Worm (Caenorhabditis elegans) whole organism, L1 larva: ENCODE data around the gene Y47D7A.15.

Experiments used
- aha-1 ChIP-seq: fragments of 150-350 bp; optimal IDR thresholded peaks from 2 replicates; lab custom pipeline; 2014; ENCODE audit warnings: missing biosample characterization, missing genetic modification characterization
- alr-1 ChIP-seq: fragments of 200-800 bp; sonication (Bioruptor generic); optimal IDR thresholded peaks from 2 replicates; lab custom pipeline; 2018; ENCODE audit warnings: borderline replicate concordance, mild to moderate bottlenecking, missing genetic modification characterization, missing compliant biosample characterization
- blmp-1 ChIP-seq: fragments of 150-350 bp; optimal IDR thresholded peaks from 2 replicates; lab custom pipeline; 2014; ENCODE audit warnings: missing biosample characterization, missing genetic modification characterization
- ceh-8 ChIP-seq: fragments of 200-800 bp; sonication (Bioruptor generic); optimal IDR thresholded peaks from 2 replicates; lab custom pipeline; 2018; ENCODE audit warnings: mild to moderate bottlenecking, missing genetic modification characterization, moderate library complexity, missing compliant biosample characterization
- ceh-82 ChIP-seq, 3 experiments: fragments of 150-350 bp in 1 of 3; sonication (generic microtip) in 2 of 3; optimal IDR thresholded peaks; 2 replicates each; lab custom pipeline; 2014 to 2017; ENCODE audit warnings: missing biosample characterization in 3 of 3, missing genetic modification characterization in 3 of 3
- ceh-90 ChIP-seq: sonication (generic microtip); optimal IDR thresholded peaks from 2 replicates; lab custom pipeline; 2016; ENCODE audit warnings: missing genetic modification characterization, missing compliant biosample characterization
- dpl-1 ChIP-seq, 3 experiments: fragments of 150-350 bp in 2 of 3; sonication (generic microtip) in 1 of 3; optimal IDR thresholded peaks; 2 replicates each; lab custom pipeline; 2014 to 2017; ENCODE audit warnings: missing biosample characterization in 3 of 3, missing genetic modification characterization in 3 of 3, missing genetic modification reagents in 3 of 3
- efl-1 ChIP-seq, 4 experiments: fragments of 150-350 bp; optimal IDR thresholded peaks in 3 of 4; peaks in 1 of 4; 1 replicate in 1 of 4; 2 replicates in 3 of 4; lab custom pipeline; 2014; ENCODE audit warnings: missing biosample characterization in 2 of 4, missing genetic modification characterization in 2 of 4, missing genetic modification reagents in 2 of 4
- efl-3 ChIP-seq: fragments of 200-800 bp; sonication (Bioruptor generic); optimal IDR thresholded peaks from 2 replicates; lab custom pipeline; 2018; ENCODE audit warnings: mild to moderate bottlenecking, missing genetic modification characterization, missing compliant biosample characterization
- egl-13 ChIP-seq: sonication (generic microtip); optimal IDR thresholded peaks from 2 replicates; lab custom pipeline; 2016; ENCODE audit warnings: missing genotype, missing genetic modification reagents, missing genetic modification characterization, missing compliant biosample characterization
- elt-3 ChIP-seq, 6 experiments: fragments of 150-350 bp in 1 of 6; sonication (generic microtip); optimal IDR thresholded peaks; 2 replicates each; lab custom pipeline; 2017 to 2018; ENCODE audit warnings: missing biosample characterization in 6 of 6, missing genetic modification characterization in 6 of 6, inconsistent platforms in 1 of 6
- fkh-10 ChIP-seq: sonication (generic microtip); optimal IDR thresholded peaks from 2 replicates; lab custom pipeline; 2017; ENCODE audit warnings: missing biosample characterization, missing genetic modification reagents, missing genetic modification characterization
- fkh-4 ChIP-seq: sonication (generic microtip); optimal IDR thresholded peaks from 2 replicates; lab custom pipeline; 2016; ENCODE audit warnings: missing compliant biosample characterization, missing genetic modification characterization, borderline replicate concordance
- fkh-8 ChIP-seq: sonication (generic microtip); optimal IDR thresholded peaks from 2 replicates; lab custom pipeline; 2016; ENCODE audit warnings: mild to moderate bottlenecking, missing genetic modification characterization, missing compliant biosample characterization
- grh-1 ChIP-seq: fragments of 200-800 bp; sonication (Bioruptor generic); IDR thresholded peaks from 2 replicates; pipeline ENCODE4 v1.3.6; 2022; ENCODE audit warnings: missing genetic modification reagents, missing genetic modification characterization, missing compliant biosample characterization
- isw-1 ChIP-seq: fragments of 200-800 bp; sonication (Bioruptor generic); IDR thresholded peaks from 2 replicates; pipeline ENCODE4 v1.3.6; 2022; ENCODE audit warnings: missing genetic modification characterization, missing compliant biosample characterization
- lin-15B ChIP-seq: fragments of 150-350 bp; sonication (generic microtip); optimal IDR thresholded peaks from 3 replicates; lab custom pipeline; 2014; ENCODE audit warnings: missing biosample characterization, missing genetic modification characterization
- lsy-2 ChIP-seq, 2 experiments: fragments of 150-350 bp; optimal IDR thresholded peaks; 2 replicates each; lab custom pipeline; 2014; ENCODE audit warnings: missing biosample characterization in 2 of 2, missing genetic modification characterization in 2 of 2
- nhr-11 ChIP-seq: fragments of 150-350 bp; optimal IDR thresholded peaks from 2 replicates; lab custom pipeline; 2014; ENCODE audit warnings: missing biosample characterization, missing genetic modification characterization
- nhr-12 ChIP-seq: sonication (generic microtip); optimal IDR thresholded peaks from 2 replicates; lab custom pipeline; 2017; ENCODE audit warnings: missing biosample characterization, missing genetic modification characterization
- nhr-237 ChIP-seq: fragments of 150-350 bp; optimal IDR thresholded peaks from 2 replicates; lab custom pipeline; 2014; ENCODE audit warnings: missing biosample characterization, missing genetic modification characterization
- nhr-76 ChIP-seq: sonication (generic microtip); optimal IDR thresholded peaks from 2 replicates; lab custom pipeline; 2017; ENCODE audit warnings: missing biosample characterization, missing genetic modification characterization
- nhr-90 ChIP-seq: sonication (generic microtip); optimal IDR thresholded peaks from 2 replicates; lab custom pipeline; 2016; ENCODE audit warnings: mild to moderate bottlenecking, missing genetic modification characterization, missing compliant biosample characterization; ENCODE audit not compliant: poor library complexity
- pax-3 ChIP-seq: fragments of 200-800 bp; sonication (Bioruptor generic); optimal IDR thresholded peaks from 2 replicates; lab custom pipeline; 2018; ENCODE audit warnings: mild to moderate bottlenecking, missing genetic modification characterization, moderate library complexity, missing compliant biosample characterization
- snu-23 ChIP-seq: sonication (generic microtip); optimal IDR thresholded peaks from 2 replicates; lab custom pipeline; 2016; ENCODE audit warnings: missing genetic modification characterization, missing compliant biosample characterization
- sox-4 ChIP-seq: sonication (generic microtip); optimal IDR thresholded peaks from 2 replicates; lab custom pipeline; 2016; ENCODE audit warnings: missing genetic modification characterization, missing compliant biosample characterization
- sup-37 ChIP-seq: fragments of 200-800 bp; sonication (Bioruptor generic); optimal IDR thresholded peaks from 2 replicates; lab custom pipeline; 2018; ENCODE audit warnings: mild to moderate bottlenecking, missing genetic modification characterization, missing compliant biosample characterization
- swsn-7 ChIP-seq: sonication (generic microtip); optimal IDR thresholded peaks from 2 replicates; lab custom pipeline; 2016; ENCODE audit warnings: missing genetic modification characterization, missing compliant biosample characterization
- tbx-2 ChIP-seq: sonication (generic microtip); optimal IDR thresholded peaks from 2 replicates; lab custom pipeline; 2016; ENCODE audit warnings: missing genetic modification characterization, missing compliant biosample characterization
- unc-86 ChIP-seq: sonication (generic microtip); optimal IDR thresholded peaks from 2 replicates; lab custom pipeline; 2016; ENCODE audit warnings: missing genetic modification characterization, missing compliant biosample characterization
- unc-98 ChIP-seq: fragments of 200-800 bp; sonication (Bioruptor generic); IDR thresholded peaks from 2 replicates; pipeline ENCODE4 v1.3.6; 2022; ENCODE audit warnings: missing genetic modification characterization, missing compliant biosample characterization
- ztf-11 ChIP-seq, 2 experiments: sonication (generic microtip); optimal IDR thresholded peaks; 2 replicates each; lab custom pipeline; 2016 to 2017; ENCODE audit warnings: missing genetic modification characterization in 2 of 2, missing biosample characterization in 1 of 2, missing compliant biosample characterization in 1 of 2

Y47D7A.15 gene

ce11 chrV:4387916-4388315 is 45.1 kb downstream of the Y47D7A.15 start:
- TF ChIP-seq sup-37 (GFP tag; lab: Kevin White, UChicago) (no peak), ztf-11 (tag; optimal IDR thresholded peaks at IDR 0.05; lab: Kevin White, UChicago) (no peak)
- TF ChIP-seq, all 84 proteins: peak for 0

ce11 chrV:4387402-4387801 is 45.6 kb downstream of the Y47D7A.15 start, which contains the start of gene F13A2.9:
Gene F13A2.9 (minus strand): TSS chrV:4387502.
- TF ChIP-seq lsy-2 (tag; optimal IDR thresholded peaks at IDR 0.05; lab: Kevin White, UChicago) (no peak), blmp-1 (tag; lab: Kevin White, UChicago) (no peak), aha-1 (no peak), nhr-76 (no peak), ceh-8 (peak; percentile 74), nhr-237 (tag; lab: Kevin White, UChicago) (no peak), ztf-11 (tag; optimal IDR thresholded peaks at IDR 0.05; lab: Kevin White, UChicago) (no peak), lin-15B (tag; lab: Kevin White, UChicago) (no peak), unc-98 (GFP tag; lab: Robert Waterston, UW) (no peak), fkh-4 (tag; lab: Kevin White, UChicago) (no peak), ceh-82 (tag; optimal IDR thresholded peaks at IDR 0.05; lab: Kevin White, UChicago) (no peak), sup-37 (GFP tag; lab: Kevin White, UChicago) (no peak), fkh-8 (tag; lab: Kevin White, UChicago) (peak; percentile 8), nhr-90 (no peak), tbx-2 (tag; lab: Kevin White, UChicago) (no peak), egl-13 (tag; lab: Kevin White, UChicago) (no peak), nhr-12 (tag; lab: Kevin White, UChicago) (no peak), pax-3 (no peak), sox-4 (tag; lab: Kevin White, UChicago) (no peak), ceh-90 (tag; lab: Kevin White, UChicago) (peak; percentile 27)

ce11 chrV:4386173-4386572 is 46.8 kb downstream of the Y47D7A.15 start, which contains the start of gene F13A2.10:
Gene F13A2.10 (minus strand): TSS chrV:4386273.
- no peak for TF ChIP-seq efl-3
- no peak for TF ChIP-seq ceh-8
- no peak for TF ChIP-seq nhr-11 (tag; lab: Kevin White, UChicago)
- no peak for TF ChIP-seq sup-37 (GFP tag; lab: Kevin White, UChicago)
- TF ChIP-seq isw-1 (GFP tag; lab: Robert Waterston, UW), result no peak
- TF ChIP-seq pax-3, result no peak
- no peak for TF ChIP-seq alr-1 (tag; lab: Kevin White, UChicago)
- no peak for TF ChIP-seq egl-13 (tag; lab: Kevin White, UChicago)
- TF ChIP-seq grh-1 (GFP tag; lab: Robert Waterston, UW), result no peak
- TF ChIP-seq snu-23, result no peak
- no peak for TF ChIP-seq elt-3 (tag; optimal IDR thresholded peaks at IDR 0.05; lab: Kevin White, UChicago)

ce11 chrV:4384482-4384881 is 48.5 kb downstream of the Y47D7A.15 start, which contains the start of gene F13A2.2:
Gene F13A2.2 (minus strand): TSS chrV:4384582.
- TF ChIP-seq sup-37 (GFP tag; lab: Kevin White, UChicago) (no peak), unc-86 (no peak)

ce11 chrV:4382298-4382697 is 50.7 kb downstream of the Y47D7A.15 start, which contains the start of gene F13A2.1:
Gene F13A2.1 (minus strand): TSS chrV:4382398.
- TF ChIP-seq ceh-8 (no peak), nhr-12 (tag; lab: Kevin White, UChicago) (no peak), swsn-7 (no peak), fkh-10 (GFP tag; lab: Kevin White, UChicago) (no peak), dpl-1 (GFP tag; optimal IDR thresholded peaks at IDR 0.05; lab: Kevin White, UChicago) (no peak), efl-1 (optimal IDR thresholded peaks at IDR 0.05; lab: Kevin White, UChicago) (no peak), efl-1 (GFP tag; optimal IDR thresholded peaks at IDR 0.05 in 1 of 2; lab: Kevin White, UChicago) (peak in 1 of 2 experiments; percentile 48)
